Worm (Caenorhabditis elegans) whole organism, L2 larva: ENCODE measurements around the gene clec-182.
A peak's percentile ranks its signal among the peaks of the same experiment; 100 is the strongest.

Source experiments
- C34F6.9 ChIP-seq: fragments of 150-350 bp; optimal IDR thresholded peaks from 2 replicates; lab custom pipeline; 2014; ENCODE audit warnings: missing biosample characterization, missing genetic modification characterization
- F13H6.1 ChIP-seq: sonication (generic microtip); optimal IDR thresholded peaks from 2 replicates; lab custom pipeline; 2016; ENCODE audit warnings: missing genetic modification characterization, missing compliant biosample characterization
- R02D3.7 ChIP-seq: fragments of 150-350 bp; optimal IDR thresholded peaks from 2 replicates; lab custom pipeline; 2014; ENCODE audit warnings: missing biosample characterization, missing genetic modification characterization
- Y55F3AM.14 ChIP-seq: fragments of 200-800 bp; sonication (Bioruptor generic); optimal IDR thresholded peaks from 2 replicates; lab custom pipeline; 2018; ENCODE audit warnings: mild to moderate bottlenecking, missing genetic modification characterization, missing compliant biosample characterization
- ZK546.5 ChIP-seq: sonication (generic microtip); optimal IDR thresholded peaks from 2 replicates; lab custom pipeline; 2017; ENCODE audit warnings: missing biosample characterization, missing genetic modification characterization
- alr-1 ChIP-seq: fragments of 150-350 bp; optimal IDR thresholded peaks from 2 replicates; lab custom pipeline; 2014; ENCODE audit warnings: missing biosample characterization, missing genetic modification characterization
- aly-2 ChIP-seq: fragments of 150-350 bp; optimal IDR thresholded peaks from 2 replicates; lab custom pipeline; 2014; ENCODE audit warnings: missing biosample characterization, missing genetic modification characterization
- blmp-1 ChIP-seq: sonication (generic microtip); optimal IDR thresholded peaks from 2 replicates; lab custom pipeline; 2017; ENCODE audit warnings: missing genetic modification characterization, mild to moderate bottlenecking, missing compliant biosample characterization, antibody characterized with exemption, moderate library complexity; ENCODE audit not compliant: insufficient read depth
- ceh-16 ChIP-seq: fragments of 150-350 bp; optimal IDR thresholded peaks from 2 replicates; lab custom pipeline; 2014; ENCODE audit warnings: missing biosample characterization, missing genetic modification characterization
- crh-2 ChIP-seq: sonication (generic microtip); optimal IDR thresholded peaks from 2 replicates; lab custom pipeline; 2017; ENCODE audit warnings: missing biosample characterization, missing genetic modification characterization
- dmd-4 ChIP-seq: sonication (generic microtip); optimal IDR thresholded peaks from 2 replicates; lab custom pipeline; 2017; ENCODE audit warnings: missing biosample characterization, missing genetic modification characterization
- egl-27 ChIP-seq: sonication (generic microtip); optimal IDR thresholded peaks from 3 replicates; lab custom pipeline; 2017; ENCODE audit warnings: missing biosample characterization, missing genetic modification reagents, missing genetic modification characterization
- elt-1 ChIP-seq: fragments of 150-350 bp; optimal IDR thresholded peaks from 2 replicates; lab custom pipeline; 2014; ENCODE audit warnings: missing biosample characterization, missing genetic modification characterization
- elt-3 ChIP-seq: sonication (generic microtip); optimal IDR thresholded peaks from 2 replicates; lab custom pipeline; 2017; ENCODE audit warnings: missing biosample characterization, missing genetic modification characterization
- fos-1 ChIP-seq: fragments of 150-350 bp; optimal IDR thresholded peaks from 2 replicates; lab custom pipeline; 2014; ENCODE audit warnings: missing biosample characterization, missing genetic modification characterization
- gmeb-1 ChIP-seq: fragments of 150-350 bp; optimal IDR thresholded peaks from 2 replicates; lab custom pipeline; 2014; ENCODE audit warnings: missing biosample characterization, missing genetic modification characterization
- lin-11 ChIP-seq: fragments of 150-350 bp; sonication (generic microtip); optimal IDR thresholded peaks from 2 replicates; lab custom pipeline; 2014; ENCODE audit warnings: missing biosample characterization, missing genetic modification characterization, inconsistent platforms, mixed read lengths
- lin-13 ChIP-seq: fragments of 150-350 bp; optimal IDR thresholded peaks from 2 replicates; lab custom pipeline; 2014; ENCODE audit warnings: missing biosample characterization, missing genetic modification reagents, missing genetic modification characterization
- lin-39 ChIP-seq: fragments of 150-350 bp; optimal IDR thresholded peaks from 2 replicates; lab custom pipeline; 2014; ENCODE audit warnings: missing biosample characterization, missing genetic modification reagents, missing genetic modification characterization
- lsy-2 ChIP-seq, 2 experiments: fragments of 150-350 bp in 1 of 2; sonication (generic microtip) in 1 of 2; optimal IDR thresholded peaks; 2 replicates each; lab custom pipeline; 2014 to 2017; ENCODE audit warnings: missing biosample characterization in 2 of 2, missing genetic modification characterization in 2 of 2
- mab-5 ChIP-seq: fragments of 150-350 bp; optimal IDR thresholded peaks from 2 replicates; lab custom pipeline; 2014; ENCODE audit warnings: missing biosample characterization, missing genetic modification characterization
- mbf-1 ChIP-seq: sonication (generic microtip); optimal IDR thresholded peaks from 2 replicates; lab custom pipeline; 2017; ENCODE audit warnings: missing biosample characterization, missing genetic modification characterization
- mdl-1 ChIP-seq, 2 experiments: fragments of 150-350 bp in 1 of 2; sonication (generic microtip) in 1 of 2; optimal IDR thresholded peaks; 2 replicates each; lab custom pipeline; 2017; ENCODE audit warnings: missing biosample characterization in 2 of 2, missing genetic modification characterization in 2 of 2
- nhr-10 ChIP-seq: sonication (generic microtip); optimal IDR thresholded peaks from 2 replicates; lab custom pipeline; 2017; ENCODE audit warnings: missing biosample characterization, missing genetic modification characterization
- nhr-11 ChIP-seq: fragments of 150-350 bp; optimal IDR thresholded peaks from 2 replicates; lab custom pipeline; 2014; ENCODE audit warnings: missing biosample characterization, missing genetic modification characterization
- nhr-12 ChIP-seq: fragments of 150-350 bp; optimal IDR thresholded peaks from 2 replicates; lab custom pipeline; 2014; ENCODE audit warnings: missing biosample characterization, missing genetic modification characterization
- nhr-129 ChIP-seq: fragments of 150-350 bp; optimal IDR thresholded peaks from 2 replicates; lab custom pipeline; 2014; ENCODE audit warnings: missing biosample characterization, missing genetic modification characterization
- nhr-21 ChIP-seq: fragments of 150-350 bp; optimal IDR thresholded peaks from 2 replicates; lab custom pipeline; 2014; ENCODE audit warnings: missing biosample characterization, missing genetic modification characterization
- nhr-237 ChIP-seq: fragments of 150-350 bp; optimal IDR thresholded peaks from 2 replicates; lab custom pipeline; 2014; ENCODE audit warnings: missing biosample characterization, missing genetic modification characterization
- nhr-25 ChIP-seq: fragments of 150-350 bp; sonication (generic microtip); optimal IDR thresholded peaks from 3 replicates; lab custom pipeline; 2014; ENCODE audit warnings: missing biosample characterization, missing genetic modification characterization
- nhr-6 ChIP-seq: fragments of 150-350 bp; optimal IDR thresholded peaks from 2 replicates; lab custom pipeline; 2014; ENCODE audit warnings: missing biosample characterization, missing genetic modification characterization
- nhr-77 ChIP-seq: fragments of 150-350 bp; optimal IDR thresholded peaks from 2 replicates; lab custom pipeline; 2014; ENCODE audit warnings: missing biosample characterization, missing genetic modification characterization
- peb-1 ChIP-seq: fragments of 150-350 bp; optimal IDR thresholded peaks from 2 replicates; lab custom pipeline; 2014; ENCODE audit warnings: missing biosample characterization, missing genetic modification characterization
- sem-4 ChIP-seq: fragments of 150-350 bp; optimal IDR thresholded peaks from 2 replicates; lab custom pipeline; 2014; ENCODE audit warnings: missing biosample characterization, missing genetic modification reagents, missing genetic modification characterization
- skn-1 ChIP-seq: sonication (generic microtip); optimal IDR thresholded peaks from 2 replicates; lab custom pipeline; 2017; ENCODE audit warnings: missing biosample characterization, missing genetic modification characterization
- sma-3 ChIP-seq: sonication (generic microtip); optimal IDR thresholded peaks from 2 replicates; lab custom pipeline; 2016; ENCODE audit warnings: missing genetic modification reagents, missing genetic modification characterization, missing compliant biosample characterization
- sma-9 ChIP-seq, 2 experiments: fragments of 150-350 bp in 1 of 2; sonication (generic microtip) in 1 of 2; optimal IDR thresholded peaks; 2 replicates each; lab custom pipeline; 2014 to 2016; ENCODE audit warnings: missing genetic modification characterization in 2 of 2, mild to moderate bottlenecking in 1 of 2, missing biosample characterization in 1 of 2, missing compliant biosample characterization in 1 of 2, missing genetic modification reagents in 1 of 2, moderate library complexity in 1 of 2
- snpc-4 ChIP-seq: fragments of 150-350 bp; optimal IDR thresholded peaks from 2 replicates; lab custom pipeline; 2014; ENCODE audit warnings: missing biosample characterization, missing genetic modification characterization
- unc-39 ChIP-seq: fragments of 150-350 bp; optimal IDR thresholded peaks from 2 replicates; lab custom pipeline; 2014; ENCODE audit warnings: missing biosample characterization, missing genetic modification characterization
- unc-55 ChIP-seq: fragments of 150-350 bp; sonication (generic microtip); optimal IDR thresholded peaks from 3 replicates; lab custom pipeline; 2014; ENCODE audit warnings: missing biosample characterization, missing genetic modification reagents, missing genetic modification characterization
- unc-62 ChIP-seq: fragments of 150-350 bp; optimal IDR thresholded peaks from 2 replicates; lab custom pipeline; 2014; ENCODE audit warnings: missing biosample characterization, missing genetic modification reagents, missing genetic modification characterization
- zag-1 ChIP-seq: fragments of 150-350 bp; optimal IDR thresholded peaks from 2 replicates; lab custom pipeline; 2014; ENCODE audit warnings: missing biosample characterization, missing genetic modification characterization
- ztf-1 ChIP-seq: fragments of 200-800 bp; sonication (Bioruptor generic); conservative IDR thresholded peaks from 2 replicates; pipeline ENCODE4 v1.3.6; 2022; ENCODE audit warnings: missing genetic modification characterization, missing compliant biosample characterization
- ztf-11 ChIP-seq: sonication (generic microtip); optimal IDR thresholded peaks from 2 replicates; lab custom pipeline; 2017; ENCODE audit warnings: missing biosample characterization, missing genetic modification characterization
- ztf-4 ChIP-seq: fragments of 150-350 bp; optimal IDR thresholded peaks from 2 replicates; lab custom pipeline; 2014; ENCODE audit warnings: missing biosample characterization, missing genetic modification characterization

The clec-182 gene

ce11 chrIV:8794895-8795665 lies 3.1 kb downstream of the clec-182 start:
- TF ChIP-seq elt-3 (tag; lab: Kevin White, UChicago): no peak
- peak; percentile 82 for TF ChIP-seq zag-1 (tag; lab: Kevin White, UChicago)
- TF ChIP-seq aly-2: no peak
- peak; percentile 77 for TF ChIP-seq sma-3 (GFP tag; lab: Kevin White, UChicago)
- no peak for TF ChIP-seq alr-1
- peak; percentile 89 for TF ChIP-seq nhr-21
- no peak for TF ChIP-seq elt-1 (tag; lab: Kevin White, UChicago)
- peak; percentile 80 for TF ChIP-seq fos-1 (tag; lab: Kevin White, UChicago)
- TF ChIP-seq ztf-1 (GFP tag; lab: Robert Waterston, UW): no peak
- peak; percentile 89 for TF ChIP-seq crh-2 (tag; lab: Kevin White, UChicago)
- no peak for TF ChIP-seq nhr-10
- peak; percentile 10 for TF ChIP-seq snpc-4 (tag; lab: Kevin White, UChicago)
- peak; percentile 97 for TF ChIP-seq ceh-16 (tag; lab: Kevin White, UChicago)
- TF ChIP-seq sem-4 (tag; lab: Kevin White, UChicago): peak; percentile 87
- no peak for TF ChIP-seq dmd-4 (tag; lab: Kevin White, UChicago)
- TF ChIP-seq nhr-12 (tag; lab: Kevin White, UChicago): no peak
- TF ChIP-seq nhr-11: no peak
- peak; percentile 44 for TF ChIP-seq lin-11
- TF ChIP-seq skn-1 (tag; lab: Kevin White, UChicago): no peak
- no peak for TF ChIP-seq mbf-1
- TF ChIP-seq peb-1: no peak
- peak; percentile 93 for TF ChIP-seq F13H6.1
- peak; percentile 67 for TF ChIP-seq lin-13 (GFP tag; lab: Kevin White, UChicago)
- no peak for TF ChIP-seq nhr-77 (tag; lab: Kevin White, UChicago)
- TF ChIP-seq egl-27: peak; percentile 81
- peak; percentile 56 for TF ChIP-seq unc-55 (GFP tag; lab: Kevin White, UChicago)
- peak; percentile 1 to 67 for TF ChIP-seq lsy-2 (tag; optimal IDR thresholded peaks at IDR 0.05; lab: Kevin White, UChicago)
- no peak for TF ChIP-seq R02D3.7 (tag; lab: Kevin White, UChicago)
- peak; percentile 71 for TF ChIP-seq nhr-129
- no peak for TF ChIP-seq ZK546.5 (tag; lab: Kevin White, UChicago)
- TF ChIP-seq gmeb-1: peak; percentile 17
- TF ChIP-seq nhr-6: peak; percentile 70
- peak; percentile 29 for TF ChIP-seq unc-39 (tag; lab: Kevin White, UChicago)
- TF ChIP-seq blmp-1 (tag; lab: Kevin White, UChicago): peak; percentile 88
- peak; percentile 45 for TF ChIP-seq unc-62
- TF ChIP-seq nhr-237 (tag; lab: Kevin White, UChicago): no peak
- TF ChIP-seq ztf-11 (tag; lab: Kevin White, UChicago): no peak
- TF ChIP-seq mdl-1 (tag; optimal IDR thresholded peaks at IDR 0.05; lab: Kevin White, UChicago): peak; percentile 80 to 93
- TF ChIP-seq lin-39: no peak
- peak; percentile 89 for TF ChIP-seq nhr-25 (tag; lab: Kevin White, UChicago)
- TF ChIP-seq Y55F3AM.14: peak; percentile 97
- peak; percentile 87 for TF ChIP-seq ztf-4 (tag; lab: Kevin White, UChicago)
- peak; percentile 31 for TF ChIP-seq mab-5 (tag; lab: Kevin White, UChicago)
- peak; percentile 82 for TF ChIP-seq C34F6.9 (tag; lab: Kevin White, UChicago)
- TF ChIP-seq sma-9 (GFP tag; optimal IDR thresholded peaks at IDR 0.05; lab: Kevin White, UChicago): peak; percentile 90
- no peak for TF ChIP-seq sma-9 (tag; optimal IDR thresholded peaks at IDR 0.05; lab: Kevin White, UChicago)
- TF ChIP-seq, all 48 proteins: peak for 27
